Worm (Caenorhabditis elegans): ENCODE data around the gene C55A1.1.
"Not testable (repeated sequence)": the region's sequence is repeated elsewhere in the genome, so short reads cannot be mapped to it uniquely, and the experiment has no call there.

C55A1.1 gene

ce11 chrV:15578386-15578785 lies 43.2 kb upstream of the C55A1.1 start, which contains the start of gene F28F8.9 (continued):
- TF ChIP-seq ztf-4 (tag; optimal IDR thresholded peaks at IDR 0.05) (no peak), eor-1 (tag; optimal IDR thresholded peaks at IDR 0.05) (no peak), ztf-11 (tag; optimal IDR thresholded peaks at IDR 0.05) (no peak), elt-3 (tag; optimal IDR thresholded peaks at IDR 0.05) (no peak), nhr-76 (tag; optimal IDR thresholded peaks at IDR 0.05) (no peak), sea-2 (GFP tag; optimal IDR thresholded peaks at IDR 0.05) (no peak), fos-1 (tag; optimal IDR thresholded peaks at IDR 0.05) (no peak), elt-2 (tag; optimal IDR thresholded peaks at IDR 0.05) (no peak), unc-62 (GFP tag; optimal IDR thresholded peaks at IDR 0.05) (no peak), ZK546.5 (tag; optimal IDR thresholded peaks at IDR 0.05) (no peak), zag-1 (tag; optimal IDR thresholded peaks at IDR 0.05) (no peak), ceh-9 (tag; optimal IDR thresholded peaks at IDR 0.05) (no peak), pqm-1 (tag; optimal IDR thresholded peaks at IDR 0.05) (no peak), tbx-2 (tag; optimal IDR thresholded peaks at IDR 0.05) (no peak)

- TF ChIP-seq nfya-1 (tag; optimal IDR thresholded peaks at IDR 0.05; ENCODE audit: insufficient read depth): peak; percentile 54
These were observed 40.2 kb upstream of the C55A1.1 start for ce11 chrV:15581440-15581839.

ce11 chrV:15590183-15590667 lies 31.4 kb upstream of the C55A1.1 start, which contains the start of gene F28F8.7:
F28F8.7 (minus strand) TSS chrV:15590617.
- TF ChIP-seq nhr-43 (tag; optimal IDR thresholded peaks at IDR 0.05; ENCODE audit: poor library complexity, severe bottlenecking): peak; percentile 19
- TF ChIP-seq R02D3.7 (tag; optimal IDR thresholded peaks at IDR 0.05): peak; percentile 60
- peak; percentile 86 for TF ChIP-seq elt-2 (tag; optimal IDR thresholded peaks at IDR 0.05)
- peak; percentile 51 for TF ChIP-seq lin-15B (tag; optimal IDR thresholded peaks at IDR 0.05)
- TF ChIP-seq pqm-1 (tag; optimal IDR thresholded peaks at IDR 0.05): peak; percentile 25
- peak; percentile 2 for TF ChIP-seq nhr-11 (tag; optimal IDR thresholded peaks at IDR 0.05)
- peak; percentile 51 for TF ChIP-seq lsy-12 (tag; optimal IDR thresholded peaks at IDR 0.05)

ce11 chrV:15594573-15594972 lies 27.0 kb upstream of the C55A1.1 start, which contains the start of gene fbxa-139:
fbxa-139 (minus strand) TSS chrV:15594673.
- TF ChIP-seq zag-1 (tag; optimal IDR thresholded peaks at IDR 0.05) (no peak), ZK546.5 (tag; optimal IDR thresholded peaks at IDR 0.05) (no peak), fkh-2 (tag; optimal IDR thresholded peaks at IDR 0.05) (no peak), sea-2 (GFP tag; optimal IDR thresholded peaks at IDR 0.05) (no peak), ceh-16 (tag; optimal IDR thresholded peaks at IDR 0.05) (no peak), nhr-25 (tag; optimal IDR thresholded peaks at IDR 0.05) (no peak), unc-62 (GFP tag; optimal IDR thresholded peaks at IDR 0.05) (no peak), nhr-76 (tag; optimal IDR thresholded peaks at IDR 0.05) (no peak), snpc-4 (tag; optimal IDR thresholded peaks at IDR 0.05) (no peak), hmg-11 (tag; optimal IDR thresholded peaks at IDR 0.05) (no peak), nhr-77 (tag; optimal IDR thresholded peaks at IDR 0.05) (no peak), nhr-23 (tag; optimal IDR thresholded peaks at IDR 0.05) (no peak), ama-1 (optimal IDR thresholded peaks at IDR 0.05) (no peak), egl-27 (tag; optimal IDR thresholded peaks at IDR 0.05) (no peak), nhr-12 (tag; optimal IDR thresholded peaks at IDR 0.05) (no peak), lin-39 (tag; optimal IDR thresholded peaks at IDR 0.05) (no peak)

- not testable (repeated sequence) for TF ChIP-seq nhr-11, mml-1, skn-1 (tag; optimal IDR thresholded peaks at IDR 0.05)
These were observed 21.9 kb upstream of the C55A1.1 start, which contains the start of gene B0391.14 for ce11 chrV:15599762-15600161. B0391.14 (minus strand) TSS chrV:15599862.

ce11 chrV:15602253-15602652 lies 19.4 kb upstream of the C55A1.1 start, which contains the start of gene fbxa-152:
fbxa-152 (minus strand) TSS chrV:15602353.
- TF ChIP-seq eor-1 (tag; optimal IDR thresholded peaks at IDR 0.05) (no peak), unc-39 (tag; optimal IDR thresholded peaks at IDR 0.05) (no peak), nhr-77 (tag; optimal IDR thresholded peaks at IDR 0.05) (no peak), ceh-16 (tag; optimal IDR thresholded peaks at IDR 0.05) (no peak), nhr-12 (tag; optimal IDR thresholded peaks at IDR 0.05) (no peak), ztf-4 (tag; optimal IDR thresholded peaks at IDR 0.05) (no peak), nhr-28 (tag; optimal IDR thresholded peaks at IDR 0.05) (no peak), zag-1 (tag; optimal IDR thresholded peaks at IDR 0.05) (no peak), daf-12 (tag; optimal IDR thresholded peaks at IDR 0.05) (no peak)
